Fruit fly (Drosophila melanogaster) whole organism, embryonic: ENCODE measurements around the gene Pde6.

Experiments used
- ATbp ChIP-seq: fragments of 200-800 bp; sonication (Bioruptor generic); optimal IDR thresholded peaks from 2 replicates; lab custom pipeline; 2017; ENCODE audit warnings: missing biosample characterization, mild to moderate bottlenecking, missing genetic modification characterization, missing genetic modification reagents
- Adf1 ChIP-seq: fragments of 200-800 bp; sonication (Bioruptor generic); IDR thresholded peaks from 2 replicates; pipeline ENCODE4 v1.3.6; 2022; ENCODE audit warnings: missing biosample characterization, missing genetic modification characterization
- Aef1 ChIP-seq: fragments of 200-800 bp; sonication (Bioruptor generic); IDR thresholded peaks from 3 replicates; pipeline ENCODE4 v1.3.6; 2022; ENCODE audit warnings: missing biosample characterization, missing genetic modification characterization
- B-H1 ChIP-seq: fragments of 200-800 bp; sonication (Bioruptor generic); IDR thresholded peaks from 3 replicates; pipeline ENCODE4 v1.3.6; 2022; ENCODE audit warnings: missing biosample characterization, missing genetic modification characterization
- B-H2 ChIP-seq: fragments of 200-800 bp; sonication (Bioruptor generic); optimal IDR thresholded peaks from 2 replicates; lab custom pipeline; 2018; ENCODE audit warnings: missing biosample characterization, mild to moderate bottlenecking, missing genetic modification characterization
- BEAF-32 ChIP-seq: fragments of 200-800 bp; sonication (Bioruptor generic); optimal IDR thresholded peaks from 3 replicates; lab custom pipeline; 2017; ENCODE audit warnings: missing biosample characterization, missing genetic modification characterization, mild to moderate bottlenecking, moderate library complexity, missing genetic modification reagents
- CG11696 ChIP-seq: fragments of 200-800 bp; sonication (Bioruptor generic); IDR thresholded peaks from 2 replicates; pipeline ENCODE4 v1.3.6; 2022; ENCODE audit warnings: missing biosample characterization, missing genetic modification characterization
- CG12769 ChIP-seq: fragments of 200-800 bp; sonication (Bioruptor generic); optimal IDR thresholded peaks from 2 replicates; lab custom pipeline; 2019; ENCODE audit warnings: missing biosample characterization, mild to moderate bottlenecking, missing genetic modification characterization, moderate library complexity
- CG14050 ChIP-seq: fragments of 200-800 bp; sonication (Bioruptor generic); IDR thresholded peaks from 3 replicates; pipeline ENCODE4 v1.3.6; 2022; ENCODE audit warnings: missing biosample characterization, missing genetic modification characterization
- CG15479 ChIP-seq: fragments of 200-800 bp; sonication (Bioruptor generic); optimal IDR thresholded peaks from 3 replicates; lab custom pipeline; 2019; ENCODE audit warnings: missing biosample characterization, mild to moderate bottlenecking, missing genetic modification characterization, moderate library complexity
- CG15696 ChIP-seq: fragments of 200-800 bp; sonication (Bioruptor generic); optimal IDR thresholded peaks from 2 replicates; lab custom pipeline; 2019; ENCODE audit warnings: missing biosample characterization, mild to moderate bottlenecking, missing genetic modification characterization, moderate library complexity
- CG16815 ChIP-seq: fragments of 200-800 bp; sonication (Bioruptor generic); optimal IDR thresholded peaks from 3 replicates; lab custom pipeline; 2017; ENCODE audit warnings: missing biosample characterization, mild to moderate bottlenecking, missing genetic modification characterization
- CG17359 ChIP-seq: fragments of 200-800 bp; sonication (Bioruptor generic); optimal IDR thresholded peaks from 3 replicates; lab custom pipeline; 2018; ENCODE audit warnings: missing biosample characterization, mild to moderate bottlenecking, missing genetic modification characterization, moderate library complexity
- CG1832 ChIP-seq: fragments of 200-800 bp; sonication (Bioruptor generic); optimal IDR thresholded peaks from 2 replicates; lab custom pipeline; 2017; ENCODE audit warnings: missing biosample characterization, mild to moderate bottlenecking, missing genetic modification characterization, inconsistent platforms
- CG2199 ChIP-seq: fragments of 200-800 bp; sonication (Bioruptor generic); IDR thresholded peaks from 3 replicates; pipeline ENCODE4 v1.3.6; 2022; ENCODE audit warnings: missing biosample characterization, missing genetic modification characterization
- CG42726 ChIP-seq: fragments of 200-800 bp; sonication (Bioruptor generic); IDR thresholded peaks from 2 replicates; pipeline ENCODE4 v1.3.6; 2022; ENCODE audit warnings: missing biosample characterization, missing genetic modification characterization; ENCODE audit not compliant: partially characterized antibody
- CG4360 ChIP-seq: fragments of 200-800 bp; sonication (Bioruptor generic); IDR thresholded peaks from 2 replicates; pipeline ENCODE4 v1.3.6; 2022; ENCODE audit warnings: missing biosample characterization, missing genetic modification characterization
- CG4424 ChIP-seq: fragments of 200-800 bp; sonication (Bioruptor generic); optimal IDR thresholded peaks from 3 replicates; lab custom pipeline; 2016; ENCODE audit warnings: missing biosample characterization, missing genetic modification characterization
- CG4820 ChIP-seq: fragments of 200-800 bp; sonication (Bioruptor generic); optimal IDR thresholded peaks from 3 replicates; lab custom pipeline; 2016; ENCODE audit warnings: missing biosample characterization, missing genetic modification characterization
- CG7928 ChIP-seq: fragments of 200-800 bp; sonication (Bioruptor generic); optimal IDR thresholded peaks from 2 replicates; lab custom pipeline; 2017; ENCODE audit warnings: missing biosample characterization, mild to moderate bottlenecking, missing genetic modification characterization
- CG8290 ChIP-seq, 3 experiments: fragments of 200-800 bp; sonication (Bioruptor generic); optimal IDR thresholded peaks; 2 replicates each; lab custom pipeline; 2016 to 2019; ENCODE audit warnings: missing biosample characterization in 3 of 3, missing genetic modification characterization in 3 of 3, mild to moderate bottlenecking in 2 of 3, moderate library complexity in 1 of 3
- CG8765 ChIP-seq: fragments of 200-800 bp; sonication (Bioruptor generic); IDR thresholded peaks from 2 replicates; pipeline ENCODE4 v1.3.6; 2022; ENCODE audit warnings: missing biosample characterization, missing genetic modification characterization
- D ChIP-seq, 2 experiments: fragments of 200-800 bp in 1 of 2; fragments of >200 bp in 1 of 2; sonication (Bioruptor generic) in 1 of 2; optimal IDR thresholded peaks; 2 replicates in 1 of 2; 3 replicates in 1 of 2; lab custom pipeline; 2017; ENCODE audit warnings: mild to moderate bottlenecking in 1 of 2, missing biosample characterization in 1 of 2, missing genetic modification characterization in 1 of 2, missing genetic modification reagents in 1 of 2
- Dad ChIP-seq: fragments of 200-800 bp; sonication (Bioruptor generic); optimal IDR thresholded peaks from 3 replicates; lab custom pipeline; 2016; ENCODE audit warnings: missing biosample characterization, missing genetic modification characterization
- E2f1 ChIP-seq: fragments of 200-800 bp; sonication (Bioruptor generic); IDR thresholded peaks from 2 replicates; pipeline ENCODE4 v1.3.6; 2022; ENCODE audit warnings: missing biosample characterization, missing genetic modification characterization
- Gsc ChIP-seq: fragments of 200-800 bp; sonication (Bioruptor generic); IDR thresholded peaks from 2 replicates; pipeline ENCODE4 v1.3.6; 2022; ENCODE audit warnings: missing biosample characterization, missing genetic modification characterization
- Hmr ChIP-seq: fragments of 200-800 bp; sonication (Bioruptor generic); optimal IDR thresholded peaks from 3 replicates; lab custom pipeline; 2017; ENCODE audit warnings: mild to moderate bottlenecking, missing biosample characterization, missing genetic modification reagents, missing genetic modification characterization
- Myb ChIP-seq: fragments of 200-800 bp; sonication (Bioruptor generic); optimal IDR thresholded peaks from 2 replicates; lab custom pipeline; 2016; ENCODE audit warnings: missing biosample characterization, missing genetic modification characterization
- NC2β ChIP-seq: fragments of 200-800 bp; sonication (Bioruptor generic); optimal IDR thresholded peaks from 2 replicates; lab custom pipeline; 2016; ENCODE audit warnings: missing biosample characterization, missing genetic modification characterization
- Opbp ChIP-seq: fragments of 200-800 bp; sonication (Bioruptor generic); IDR thresholded peaks from 3 replicates; pipeline ENCODE4 v1.3.6; 2022; ENCODE audit warnings: missing biosample characterization, missing genetic modification characterization; ENCODE audit not compliant: partially characterized antibody
- ash1 ChIP-seq: fragments of 200-800 bp; sonication (Bioruptor generic); optimal IDR thresholded peaks from 2 replicates; lab custom pipeline; 2018; ENCODE audit warnings: missing biosample characterization, mild to moderate bottlenecking, missing genetic modification characterization
- bbx ChIP-seq: fragments of 200-800 bp; sonication (Bioruptor generic); IDR thresholded peaks from 2 replicates; pipeline ENCODE4 v1.3.6; 2022; ENCODE audit warnings: missing biosample characterization, missing genetic modification characterization; ENCODE audit not compliant: partially characterized antibody
- br ChIP-seq: fragments of >200 bp; optimal IDR thresholded peaks from 2 replicates; lab custom pipeline; 2017
- caup ChIP-seq: fragments of 200-800 bp; sonication (Bioruptor generic); optimal IDR thresholded peaks from 3 replicates; lab custom pipeline; 2017; ENCODE audit warnings: missing biosample characterization, mild to moderate bottlenecking, missing genetic modification characterization, moderate library complexity; ENCODE audit not compliant: severe bottlenecking
- cg ChIP-seq: fragments of 200-800 bp; sonication (Bioruptor generic); optimal IDR thresholded peaks from 3 replicates; lab custom pipeline; 2019; ENCODE audit warnings: missing biosample characterization, mild to moderate bottlenecking, missing genetic modification characterization, moderate library complexity
- ewg ChIP-seq: fragments of 200-800 bp; sonication (Bioruptor generic); optimal IDR thresholded peaks from 3 replicates; lab custom pipeline; 2017; ENCODE audit warnings: mild to moderate bottlenecking, missing biosample characterization, missing genetic modification reagents, missing genetic modification characterization
- gem ChIP-seq: fragments of 200-800 bp; sonication (Bioruptor generic); optimal IDR thresholded peaks from 2 replicates; lab custom pipeline; 2019; ENCODE audit warnings: missing biosample characterization, mild to moderate bottlenecking, missing genetic modification characterization, moderate library complexity
- gro ChIP-seq: fragments of 200-800 bp; sonication (Bioruptor generic); optimal IDR thresholded peaks from 2 replicates; lab custom pipeline; 2016; ENCODE audit warnings: missing biosample characterization, missing genetic modification characterization
- gt ChIP-seq: fragments of 200-800 bp; sonication (Bioruptor generic); IDR thresholded peaks from 2 replicates; pipeline ENCODE4 v1.3.6; 2022; ENCODE audit warnings: missing biosample characterization, missing genetic modification characterization
- kay ChIP-seq: fragments of 200-800 bp; sonication (Bioruptor generic); optimal IDR thresholded peaks from 2 replicates; lab custom pipeline; 2016; ENCODE audit warnings: missing biosample characterization, missing genetic modification characterization
- lmd ChIP-seq: fragments of 200-800 bp; sonication (Bioruptor generic); IDR thresholded peaks from 2 replicates; pipeline ENCODE4 v1.3.6; 2022; ENCODE audit warnings: missing biosample characterization, missing genetic modification characterization
- mirr ChIP-seq: fragments of 200-800 bp; sonication (Bioruptor generic); optimal IDR thresholded peaks from 3 replicates; lab custom pipeline; 2018; ENCODE audit warnings: missing biosample characterization, mild to moderate bottlenecking, missing genetic modification characterization
- peb ChIP-seq: fragments of 200-800 bp; sonication (Bioruptor generic); IDR thresholded peaks from 2 replicates; pipeline ENCODE4 v1.3.6; 2022; ENCODE audit warnings: missing biosample characterization, missing genetic modification characterization
- schlank ChIP-seq: fragments of 200-800 bp; sonication (Bioruptor generic); optimal IDR thresholded peaks from 2 replicates; lab custom pipeline; 2018; ENCODE audit warnings: missing biosample characterization, mild to moderate bottlenecking, missing genetic modification characterization
- sens-2 ChIP-seq: fragments of 200-800 bp; sonication (Bioruptor generic); IDR thresholded peaks from 2 replicates; pipeline ENCODE4 v1.3.6; 2022; ENCODE audit warnings: missing biosample characterization, missing genetic modification characterization
- sima ChIP-seq: fragments of 200-800 bp; sonication (Bioruptor generic); optimal IDR thresholded peaks from 2 replicates; lab custom pipeline; 2016; ENCODE audit warnings: missing biosample characterization, missing genetic modification characterization
- stwl ChIP-seq: fragments of 200-800 bp; sonication (Bioruptor generic); optimal IDR thresholded peaks from 3 replicates; lab custom pipeline; 2018; ENCODE audit warnings: missing biosample characterization, mild to moderate bottlenecking, missing genetic modification characterization, moderate library complexity
- tup ChIP-seq: fragments of 200-800 bp; sonication (Bioruptor generic); optimal IDR thresholded peaks from 2 replicates; lab custom pipeline; 2016; ENCODE audit warnings: missing biosample characterization, mild to moderate bottlenecking, missing genetic modification characterization, moderate library complexity
- zen2 ChIP-seq: fragments of 200-800 bp; sonication (Bioruptor generic); IDR thresholded peaks from 3 replicates; pipeline ENCODE4 v1.3.6; 2022; ENCODE audit warnings: missing biosample characterization, missing genetic modification characterization; ENCODE audit not compliant: partially characterized antibody

Pde6 gene

dm6 chr3R:14558383-14558883 is 329 bp upstream of the Pde6 start (continued):
- TF ChIP-seq gem (tag; lab: Kevin White, UChicago) = peak; percentile 97
- no peak for TF ChIP-seq Opbp (GFP tag; lab: Robert Waterston, UW)
- TF ChIP-seq sens-2 (GFP tag; lab: Robert Waterston, UW) = peak; percentile 60
- no peak for TF ChIP-seq CG15479 (GFP tag; lab: Kevin White, UChicago)
- TF ChIP-seq CG8765 (GFP tag; lab: Robert Waterston, UW) = peak; percentile 52; the same call in 1 of the 2 replicates
- TF ChIP-seq CG4820 (GFP tag; lab: Kevin White, UChicago) = peak; percentile 89
- TF ChIP-seq cg (GFP tag; lab: Kevin White, UChicago) = no peak
- peak; percentile 77 for TF ChIP-seq tup (GFP tag; lab: Kevin White, UChicago)
- peak; percentile 83 for TF ChIP-seq NC2β
- peak; percentile 55 for TF ChIP-seq CG15696
- TF ChIP-seq Gsc (GFP tag; lab: Robert Waterston, UW) = 0 out of 2 replicates have a peak, but pooled peaks have one; percentile 36
- TF ChIP-seq CG4424 (GFP tag; lab: Kevin White, UChicago) = peak; percentile 89
- peak; percentile 78; the same call in 1 of the 3 replicates for TF ChIP-seq CG2199 (GFP tag; lab: Robert Waterston, UW)
- peak; percentile 92 for TF ChIP-seq CG17359 (tag; lab: Kevin White, UChicago)
- no peak for TF ChIP-seq stwl (tag; lab: Kevin White, UChicago)
- TF ChIP-seq Myb (GFP tag; lab: Kevin White, UChicago) = peak; percentile 80
- no peak for TF ChIP-seq br (lab: Kevin White, UChicago)
- TF ChIP-seq CG14050 (GFP tag; lab: Robert Waterston, UW) = peak; percentile 86
- peak; percentile 79 for TF ChIP-seq schlank (tag; lab: Kevin White, UChicago)
- peak; percentile 96 for TF ChIP-seq ewg (GFP tag; lab: Kevin White, UChicago)
- TF ChIP-seq bbx (GFP tag; lab: Robert Waterston, UW) = no peak
- TF ChIP-seq peb (GFP tag; lab: Robert Waterston, UW) = peak; percentile 73; the same call in 1 of the 2 replicates
- TF ChIP-seq CG12769 (tag; lab: Kevin White, UChicago) = peak; percentile 77
- no peak for TF ChIP-seq CG8290 (GFP tag; optimal IDR thresholded peaks at IDR 0.05; lab: Kevin White, UChicago)
- TF ChIP-seq CG8290 (tag; optimal IDR thresholded peaks at IDR 0.05; lab: Kevin White, UChicago) = peak in 1 of 2 experiments; percentile 60
- peak; percentile 59 for TF ChIP-seq Adf1 (GFP tag; lab: Robert Waterston, UW)
- no peak for TF ChIP-seq CG1832
- TF ChIP-seq CG4360 (GFP tag; lab: Robert Waterston, UW) = peak; percentile 47
- TF ChIP-seq Hmr (GFP tag; lab: Kevin White, UChicago) = peak; percentile 95
- TF ChIP-seq CG11696 (GFP tag; lab: Robert Waterston, UW) = no peak; the same call in 1 of the 2 replicates
- peak; percentile 73 for TF ChIP-seq CG7928
- no peak for TF ChIP-seq D (optimal IDR thresholded peaks at IDR 0.05; lab: Kevin White, UChicago)
- peak; percentile 89 for TF ChIP-seq D (GFP tag; optimal IDR thresholded peaks at IDR 0.05; lab: Kevin White, UChicago)
- peak; percentile 91 for TF ChIP-seq gro (GFP tag; lab: Kevin White, UChicago)
- peak; percentile 78 for TF ChIP-seq E2f1 (GFP tag; lab: Robert Waterston, UW)
- peak; percentile 95 for TF ChIP-seq ATbp
- TF ChIP-seq ash1 (GFP tag; lab: Kevin White, UChicago) = peak; percentile 52
- TF ChIP-seq kay (GFP tag; lab: Kevin White, UChicago) = peak; percentile 84
- TF ChIP-seq B-H1 (GFP tag; lab: Robert Waterston, UW) = peak; percentile 83
- no peak for TF ChIP-seq zen2 (GFP tag; lab: Robert Waterston, UW)
- TF ChIP-seq sima (GFP tag; lab: Kevin White, UChicago) = peak; percentile 83
- TF ChIP-seq CG16815 (GFP tag; lab: Kevin White, UChicago) = peak; percentile 73
- peak; percentile 64 for TF ChIP-seq mirr (GFP tag; lab: Kevin White, UChicago)
- peak; percentile 88 for TF ChIP-seq caup (GFP tag; lab: Kevin White, UChicago)
- TF ChIP-seq lmd (GFP tag; lab: Robert Waterston, UW) = peak; percentile 89
- TF ChIP-seq CG42726 (GFP tag; lab: Robert Waterston, UW) = no peak
- TF ChIP-seq Dad (GFP tag; lab: Kevin White, UChicago) = peak; percentile 87
- TF ChIP-seq BEAF-32 = no peak
- peak; percentile 56; the same call in 1 of the 2 replicates for TF ChIP-seq gt (GFP tag; lab: Robert Waterston, UW)
- peak; percentile 91 for TF ChIP-seq B-H2
- TF ChIP-seq Aef1 (GFP tag; lab: Robert Waterston, UW) = peak; percentile 82
